Worm (Caenorhabditis elegans): ENCODE results near the gene Y54G2A.19.

Gene Y54G2A.19

ce11 chrIV:2891535-2892233, 2.8 kb downstream of the Y54G2A.19 start:
- no peak for TF ChIP-seq dao-5 (tag; optimal IDR thresholded peaks at IDR 0.05)
- no peak for TF ChIP-seq him-1 (tag; optimal IDR thresholded peaks at IDR 0.05)
- TF ChIP-seq W03F9.2 (tag; optimal IDR thresholded peaks at IDR 0.05): no peak

ce11 chrIV:2890401-2890952, 4.1 kb downstream of the Y54G2A.19 start, which contains the start of the genes nprt-1 and dib-1:
TSS of gene nprt-1 (minus strand) at chrIV:2890451.
TSS of gene dib-1 (plus strand) at chrIV:2890882.
- TF ChIP-seq W03F9.2 (tag; optimal IDR thresholded peaks at IDR 0.05): no peak
- TF ChIP-seq dao-5 (tag; optimal IDR thresholded peaks at IDR 0.05): no peak
- TF ChIP-seq him-1 (tag; optimal IDR thresholded peaks at IDR 0.05): no peak

ce11 chrIV:2888496-2889101, 5.9 kb downstream of the Y54G2A.19 start:
- TF ChIP-seq W03F9.2 (tag; optimal IDR thresholded peaks at IDR 0.05) (no peak), him-1 (tag; optimal IDR thresholded peaks at IDR 0.05) (no peak), dao-5 (tag; optimal IDR thresholded peaks at IDR 0.05) (no peak)

- TF ChIP-seq W03F9.2 (tag; optimal IDR thresholded peaks at IDR 0.05) (no peak), him-1 (tag; optimal IDR thresholded peaks at IDR 0.05) (no peak), dao-5 (tag; optimal IDR thresholded peaks at IDR 0.05) (no peak)
These were observed 7.3 kb downstream of the Y54G2A.19 start for ce11 chrIV:2887245-2887644.

ce11 chrIV:2886655-2887054, 7.9 kb downstream of the Y54G2A.19 start, which contains the start of gene dml-1:
TSS of gene dml-1 (plus strand) at chrIV:2886955.
- TF ChIP-seq him-1 (tag; optimal IDR thresholded peaks at IDR 0.05) (no peak), dao-5 (tag; optimal IDR thresholded peaks at IDR 0.05) (no peak), W03F9.2 (tag; optimal IDR thresholded peaks at IDR 0.05) (no peak)

- no peak for TF ChIP-seq W03F9.2 (tag; optimal IDR thresholded peaks at IDR 0.05)
- no peak for TF ChIP-seq dao-5 (tag; optimal IDR thresholded peaks at IDR 0.05)
- no peak for TF ChIP-seq him-1 (tag; optimal IDR thresholded peaks at IDR 0.05)
These were observed 9.3 kb downstream of the Y54G2A.19 start for ce11 chrIV:2885260-2885659.

- TF ChIP-seq him-1 (tag; optimal IDR thresholded peaks at IDR 0.05): no peak
- no peak for TF ChIP-seq dao-5 (tag; optimal IDR thresholded peaks at IDR 0.05)
- no peak for TF ChIP-seq W03F9.2 (tag; optimal IDR thresholded peaks at IDR 0.05)
These were observed 29.8 kb downstream of the Y54G2A.19 start, which contains the start of gene Y54G2A.16 for ce11 chrIV:2864743-2865142. TSS of gene Y54G2A.16 (minus strand) at chrIV:2864843.

ce11 chrIV:2858734-2859133, 35.8 kb downstream of the Y54G2A.19 start:
- TF ChIP-seq dao-5 (tag; optimal IDR thresholded peaks at IDR 0.05): no peak
- no peak for TF ChIP-seq him-1 (tag; optimal IDR thresholded peaks at IDR 0.05)
- TF ChIP-seq W03F9.2 (tag; optimal IDR thresholded peaks at IDR 0.05): no peak

ce11 chrIV:2855056-2855752, 39.3 kb downstream of the Y54G2A.19 start:
- TF ChIP-seq W03F9.2 (tag; optimal IDR thresholded peaks at IDR 0.05) (no peak), him-1 (tag; optimal IDR thresholded peaks at IDR 0.05) (no peak), dao-5 (tag; optimal IDR thresholded peaks at IDR 0.05) (no peak)

- TF ChIP-seq W03F9.2 (tag; optimal IDR thresholded peaks at IDR 0.05): no peak
- TF ChIP-seq him-1 (tag; optimal IDR thresholded peaks at IDR 0.05): no peak
- no peak for TF ChIP-seq dao-5 (tag; optimal IDR thresholded peaks at IDR 0.05)
These were observed 40.4 kb downstream of the Y54G2A.19 start for ce11 chrIV:2854161-2854560.

ce11 chrIV:2853164-2853563, 41.4 kb downstream of the Y54G2A.19 start, which contains the start of gene Y54G2A.49:
TSS of gene Y54G2A.49 (minus strand) at chrIV:2853264.
- TF ChIP-seq dao-5 (tag; optimal IDR thresholded peaks at IDR 0.05) (no peak), him-1 (tag; optimal IDR thresholded peaks at IDR 0.05) (no peak), W03F9.2 (tag; optimal IDR thresholded peaks at IDR 0.05) (no peak)

- TF ChIP-seq W03F9.2 (tag; optimal IDR thresholded peaks at IDR 0.05) (no peak), him-1 (tag; optimal IDR thresholded peaks at IDR 0.05) (no peak), dao-5 (tag; optimal IDR thresholded peaks at IDR 0.05) (no peak)
These were observed 42.9 kb downstream of the Y54G2A.19 start for ce11 chrIV:2851625-2852024.

- no peak for TF ChIP-seq W03F9.2 (tag; optimal IDR thresholded peaks at IDR 0.05)
- TF ChIP-seq dao-5 (tag; optimal IDR thresholded peaks at IDR 0.05): no peak
These were observed 43.9 kb downstream of the Y54G2A.19 start, which contains the start of gene clec-85 for ce11 chrIV:2850586-2850985. TSS of gene clec-85 (plus strand) at chrIV:2850886.

All from whole organism, L4/young adult.